Worm (Caenorhabditis elegans) whole organism, dauer: ENCODE data around the gene T02D1.7.

Source experiments
- unc-62 ChIP-seq: sonication (generic microtip); optimal IDR thresholded peaks from 2 replicates; lab custom pipeline; 2017; ENCODE audit warnings: missing biosample characterization, missing genetic modification reagents, missing genetic modification characterization

T02D1.7 gene

ce11 chrIV:17407491-17407890, 566 bp upstream of the T02D1.7 start, which contains the start of gene T02D1.9:
T02D1.9 (minus strand) TSS chrIV:17407591.
- no peak for TF ChIP-seq unc-62 (GFP tag; lab: Kevin White, UChicago)

- TF ChIP-seq unc-62 (GFP tag; lab: Kevin White, UChicago): no peak
Observed at ce11 chrIV:17406119-17406518, 806 bp downstream of the T02D1.7 start.

ce11 chrIV:17405530-17405929, 1.4 kb downstream of the T02D1.7 start, which contains the start of gene pmp-4:
pmp-4 (minus strand) TSS chrIV:17405630.
- no peak for TF ChIP-seq unc-62 (GFP tag; lab: Kevin White, UChicago)

ce11 chrIV:17399455-17399854, 7.5 kb downstream of the T02D1.7 start, which contains the start of gene T02D1.4:
T02D1.4 (plus strand) TSS chrIV:17399755.
- TF ChIP-seq unc-62 (GFP tag; lab: Kevin White, UChicago): no peak

ce11 chrIV:17395910-17396309, 11.0 kb downstream of the T02D1.7 start, which contains the start of gene sru-15:
sru-15 (plus strand) TSS chrIV:17396210.
- no peak for TF ChIP-seq unc-62 (GFP tag; lab: Kevin White, UChicago)

ce11 chrIV:17387442-17387967, 19.4 kb downstream of the T02D1.7 start, which contains the start of gene T02D1.8:
T02D1.8 (minus strand) TSS chrIV:17387492.
- TF ChIP-seq unc-62 (GFP tag; lab: Kevin White, UChicago): no peak

ce11 chrIV:17383046-17383445, 23.9 kb downstream of the T02D1.7 start, which contains the start of gene C30H6.12:
C30H6.12 (plus strand) TSS chrIV:17383346.
- TF ChIP-seq unc-62 (GFP tag; lab: Kevin White, UChicago): no peak

- no peak for TF ChIP-seq unc-62 (GFP tag; lab: Kevin White, UChicago)
Observed at ce11 chrIV:17382029-17382428, 24.9 kb downstream of the T02D1.7 start, which contains the start of gene C30H6.8. C30H6.8 (plus strand) TSS chrIV:17382329.

- TF ChIP-seq unc-62 (GFP tag; lab: Kevin White, UChicago): no peak
Observed at ce11 chrIV:17380061-17380680, 26.8 kb downstream of the T02D1.7 start, which contains the start of the genes C30H6.9 and dlat-2. C30H6.9 (minus strand) TSS chrIV:17380170. dlat-2 (plus strand) TSS chrIV:17380626.

- no peak for TF ChIP-seq unc-62 (GFP tag; lab: Kevin White, UChicago)
Observed at ce11 chrIV:17376127-17376526, 30.8 kb downstream of the T02D1.7 start, which contains the start of gene haf-1. haf-1 (plus strand) TSS chrIV:17376427.

ce11 chrIV:17371469-17371868, 35.5 kb downstream of the T02D1.7 start, which contains the start of gene C30H6.5:
C30H6.5 (plus strand) TSS chrIV:17371769.
- no peak for TF ChIP-seq unc-62 (GFP tag; lab: Kevin White, UChicago)

- no peak for TF ChIP-seq unc-62 (GFP tag; lab: Kevin White, UChicago)
Observed at ce11 chrIV:17368292-17368691, 38.6 kb downstream of the T02D1.7 start, which contains the start of gene trh-1. trh-1 (plus strand) TSS chrIV:17368592.

ce11 chrIV:17367294-17367693, 39.6 kb downstream of the T02D1.7 start, which contains the start of gene zipt-17:
zipt-17 (minus strand) TSS chrIV:17367394.
- TF ChIP-seq unc-62 (GFP tag; lab: Kevin White, UChicago): no peak

- no peak for TF ChIP-seq unc-62 (GFP tag; lab: Kevin White, UChicago)
Observed at ce11 chrIV:17361143-17361542, 45.8 kb downstream of the T02D1.7 start, which contains the start of gene clec-202. clec-202 (plus strand) TSS chrIV:17361443.
